Worm (Caenorhabditis elegans) whole organism, L1 larva: ENCODE results near the gene T09A5.5.
A peak's percentile ranks its signal among the peaks of the same experiment; 100 is the strongest.

Experiments
- C04F5.9 ChIP-seq: sonication (generic microtip); optimal IDR thresholded peaks from 2 replicates; lab custom pipeline; 2016; ENCODE audit warnings: missing genetic modification characterization, missing compliant biosample characterization
- C16A3.4 ChIP-seq: fragments of 150-350 bp; optimal IDR thresholded peaks from 2 replicates; lab custom pipeline; 2014; ENCODE audit warnings: missing biosample characterization, missing genetic modification characterization
- C34B4.2 ChIP-seq: sonication (generic microtip); optimal IDR thresholded peaks from 2 replicates; lab custom pipeline; 2017; ENCODE audit warnings: mild to moderate bottlenecking, missing genetic modification characterization, missing compliant biosample characterization
- F16B12.6 ChIP-seq: fragments of 150-350 bp; optimal IDR thresholded peaks from 2 replicates; lab custom pipeline; 2014; ENCODE audit warnings: missing biosample characterization, missing genetic modification characterization
- alr-1 ChIP-seq: fragments of 200-800 bp; sonication (Bioruptor generic); optimal IDR thresholded peaks from 2 replicates; lab custom pipeline; 2018; ENCODE audit warnings: borderline replicate concordance, mild to moderate bottlenecking, missing genetic modification characterization, missing compliant biosample characterization
- blmp-1 ChIP-seq: fragments of 150-350 bp; optimal IDR thresholded peaks from 2 replicates; lab custom pipeline; 2014; ENCODE audit warnings: missing biosample characterization, missing genetic modification characterization
- ceh-82 ChIP-seq, 3 experiments: fragments of 150-350 bp in 1 of 3; sonication (generic microtip) in 2 of 3; optimal IDR thresholded peaks; 2 replicates each; lab custom pipeline; 2014 to 2017; ENCODE audit warnings: missing biosample characterization in 3 of 3, missing genetic modification characterization in 3 of 3
- dpl-1 ChIP-seq, 3 experiments: fragments of 150-350 bp in 2 of 3; sonication (generic microtip) in 1 of 3; optimal IDR thresholded peaks; 2 replicates each; lab custom pipeline; 2014 to 2017; ENCODE audit warnings: missing biosample characterization in 3 of 3, missing genetic modification characterization in 3 of 3, missing genetic modification reagents in 3 of 3
- efl-1 ChIP-seq, 4 experiments: fragments of 150-350 bp; optimal IDR thresholded peaks in 3 of 4; peaks in 1 of 4; 1 replicate in 1 of 4; 2 replicates in 3 of 4; lab custom pipeline; 2014; ENCODE audit warnings: missing biosample characterization in 2 of 4, missing genetic modification characterization in 2 of 4, missing genetic modification reagents in 2 of 4
- elt-2 ChIP-seq: sonication (generic microtip); optimal IDR thresholded peaks from 2 replicates; lab custom pipeline; 2016; ENCODE audit warnings: missing genetic modification characterization, mild to moderate bottlenecking, inconsistent platforms, missing compliant biosample characterization, missing genetic modification reagents
- elt-3 ChIP-seq, 6 experiments: fragments of 150-350 bp in 1 of 6; sonication (generic microtip); optimal IDR thresholded peaks; 2 replicates each; lab custom pipeline; 2017 to 2018; ENCODE audit warnings: missing biosample characterization in 6 of 6, missing genetic modification characterization in 6 of 6, inconsistent platforms in 1 of 6
- ets-5 ChIP-seq: fragments of 200-800 bp; sonication (Bioruptor generic); IDR thresholded peaks from 2 replicates; pipeline ENCODE4 v1.3.6; 2022; ENCODE audit warnings: missing genetic modification characterization, missing compliant biosample characterization
- fkh-10 ChIP-seq: sonication (generic microtip); optimal IDR thresholded peaks from 2 replicates; lab custom pipeline; 2017; ENCODE audit warnings: missing biosample characterization, missing genetic modification reagents, missing genetic modification characterization
- fkh-8 ChIP-seq: sonication (generic microtip); optimal IDR thresholded peaks from 2 replicates; lab custom pipeline; 2016; ENCODE audit warnings: mild to moderate bottlenecking, missing genetic modification characterization, missing compliant biosample characterization
- grh-1 ChIP-seq: fragments of 200-800 bp; sonication (Bioruptor generic); IDR thresholded peaks from 2 replicates; pipeline ENCODE4 v1.3.6; 2022; ENCODE audit warnings: missing genetic modification reagents, missing genetic modification characterization, missing compliant biosample characterization
- hlh-4 ChIP-seq: sonication (generic microtip); optimal IDR thresholded peaks from 2 replicates; lab custom pipeline; 2016; ENCODE audit warnings: mild to moderate bottlenecking, missing genetic modification characterization, missing compliant biosample characterization
- hpl-2 ChIP-seq: fragments of 150-350 bp; optimal IDR thresholded peaks from 2 replicates; lab custom pipeline; 2014; ENCODE audit warnings: missing biosample characterization, missing genetic modification reagents, missing genetic modification characterization
- irx-1 ChIP-seq: sonication (generic microtip); optimal IDR thresholded peaks from 2 replicates; lab custom pipeline; 2016; ENCODE audit warnings: missing genetic modification characterization, missing compliant biosample characterization
- lin-13 ChIP-seq: fragments of 150-350 bp; optimal IDR thresholded peaks from 2 replicates; lab custom pipeline; 2014; ENCODE audit warnings: missing biosample characterization, missing genetic modification reagents, missing genetic modification characterization
- lin-14 ChIP-seq: fragments of 200-800 bp; sonication (Bioruptor generic); optimal IDR thresholded peaks from 2 replicates; lab custom pipeline; 2018; ENCODE audit warnings: mild to moderate bottlenecking, missing genetic modification characterization, moderate library complexity, missing compliant biosample characterization
- lin-35 ChIP-seq, 2 experiments: fragments of 150-350 bp; optimal IDR thresholded peaks; 2 replicates each; lab custom pipeline; 2014; ENCODE audit warnings: missing biosample characterization in 2 of 2, missing genetic modification characterization in 2 of 2, missing genetic modification reagents in 2 of 2
- lin-39 ChIP-seq: fragments of 150-350 bp; optimal IDR thresholded peaks from 2 replicates; lab custom pipeline; 2014; ENCODE audit warnings: missing biosample characterization, missing genetic modification reagents, missing genetic modification characterization
- lsy-2 ChIP-seq, 2 experiments: fragments of 150-350 bp; optimal IDR thresholded peaks; 2 replicates each; lab custom pipeline; 2014; ENCODE audit warnings: missing biosample characterization in 2 of 2, missing genetic modification characterization in 2 of 2
- mep-1 ChIP-seq: fragments of 150-350 bp; optimal IDR thresholded peaks from 2 replicates; lab custom pipeline; 2014; ENCODE audit warnings: missing biosample characterization, missing genetic modification characterization
- nhr-11 ChIP-seq: fragments of 150-350 bp; optimal IDR thresholded peaks from 2 replicates; lab custom pipeline; 2014; ENCODE audit warnings: missing biosample characterization, missing genetic modification characterization
- nhr-19 ChIP-seq: fragments of 200-800 bp; sonication (Bioruptor generic); conservative IDR thresholded peaks from 2 replicates; pipeline ENCODE4 v1.3.6; 2022; ENCODE audit warnings: missing genetic modification characterization, missing compliant biosample characterization
- nhr-20 ChIP-seq: sonication (generic microtip); optimal IDR thresholded peaks from 2 replicates; lab custom pipeline; 2016; ENCODE audit warnings: mild to moderate bottlenecking, missing genetic modification characterization, missing compliant biosample characterization
- nhr-28 ChIP-seq: fragments of 150-350 bp; optimal IDR thresholded peaks from 2 replicates; lab custom pipeline; 2014; ENCODE audit warnings: missing biosample characterization, missing genetic modification characterization
- nhr-47 ChIP-seq: sonication (generic microtip); optimal IDR thresholded peaks from 2 replicates; lab custom pipeline; 2016; ENCODE audit warnings: mild to moderate bottlenecking, missing genetic modification characterization, moderate library complexity, missing compliant biosample characterization
- nhr-71 ChIP-seq: sonication (generic microtip); optimal IDR thresholded peaks from 2 replicates; lab custom pipeline; 2016; ENCODE audit warnings: mild to moderate bottlenecking, missing genetic modification characterization, moderate library complexity, missing compliant biosample characterization
- nhr-76 ChIP-seq: sonication (generic microtip); optimal IDR thresholded peaks from 2 replicates; lab custom pipeline; 2017; ENCODE audit warnings: missing biosample characterization, missing genetic modification characterization
- nhr-77 ChIP-seq: fragments of 150-350 bp; optimal IDR thresholded peaks from 2 replicates; lab custom pipeline; 2014; ENCODE audit warnings: missing biosample characterization, missing genetic modification characterization
- nhr-85 ChIP-seq: sonication (generic microtip); peaks from one replicate; lab custom pipeline; 2016; ENCODE audit warnings: missing genetic modification characterization, inconsistent platforms, missing compliant biosample characterization
- nhr-90 ChIP-seq: sonication (generic microtip); optimal IDR thresholded peaks from 2 replicates; lab custom pipeline; 2016; ENCODE audit warnings: mild to moderate bottlenecking, missing genetic modification characterization, missing compliant biosample characterization; ENCODE audit not compliant: poor library complexity
- pag-3 ChIP-seq: sonication (generic microtip); optimal IDR thresholded peaks from 2 replicates; lab custom pipeline; 2017; ENCODE audit warnings: missing genetic modification characterization, mild to moderate bottlenecking, missing compliant biosample characterization, antibody characterized with exemption, borderline replicate concordance; ENCODE audit not compliant: insufficient read depth
- pax-3 ChIP-seq: fragments of 200-800 bp; sonication (Bioruptor generic); optimal IDR thresholded peaks from 2 replicates; lab custom pipeline; 2018; ENCODE audit warnings: mild to moderate bottlenecking, missing genetic modification characterization, moderate library complexity, missing compliant biosample characterization
- pqm-1 ChIP-seq: sonication (generic microtip); optimal IDR thresholded peaks from 3 replicates; lab custom pipeline; 2017; ENCODE audit warnings: missing biosample characterization, missing genetic modification characterization
- rnt-1 ChIP-seq: sonication (generic microtip); optimal IDR thresholded peaks from 2 replicates; lab custom pipeline; 2016; ENCODE audit warnings: mild to moderate bottlenecking, missing genetic modification characterization, moderate library complexity, missing compliant biosample characterization
- snpc-4 ChIP-seq: fragments of 150-350 bp; optimal IDR thresholded peaks from 2 replicates; lab custom pipeline; 2014; ENCODE audit warnings: missing biosample characterization, missing genetic modification characterization
- snu-23 ChIP-seq: sonication (generic microtip); optimal IDR thresholded peaks from 2 replicates; lab custom pipeline; 2016; ENCODE audit warnings: missing genetic modification characterization, missing compliant biosample characterization
- sup-37 ChIP-seq: fragments of 200-800 bp; sonication (Bioruptor generic); optimal IDR thresholded peaks from 2 replicates; lab custom pipeline; 2018; ENCODE audit warnings: mild to moderate bottlenecking, missing genetic modification characterization, missing compliant biosample characterization
- swsn-7 ChIP-seq: sonication (generic microtip); optimal IDR thresholded peaks from 2 replicates; lab custom pipeline; 2016; ENCODE audit warnings: missing genetic modification characterization, missing compliant biosample characterization
- tlp-1 ChIP-seq: fragments of 150-350 bp; optimal IDR thresholded peaks from 2 replicates; lab custom pipeline; 2014; ENCODE audit warnings: missing biosample characterization, missing genetic modification characterization
- unc-30 ChIP-seq: sonication (generic microtip); optimal IDR thresholded peaks from 2 replicates; lab custom pipeline; 2017; ENCODE audit warnings: missing biosample characterization, missing genetic modification characterization
- unc-62 ChIP-seq: fragments of 150-350 bp; optimal IDR thresholded peaks from 2 replicates; lab custom pipeline; 2014; ENCODE audit warnings: missing biosample characterization, missing genetic modification reagents, missing genetic modification characterization
- xbp-1 ChIP-seq: sonication (generic microtip); optimal IDR thresholded peaks from 2 replicates; lab custom pipeline; 2016; ENCODE audit warnings: missing genetic modification characterization, missing compliant biosample characterization
- ztf-11 ChIP-seq, 2 experiments: sonication (generic microtip); optimal IDR thresholded peaks; 2 replicates each; lab custom pipeline; 2016 to 2017; ENCODE audit warnings: missing genetic modification characterization in 2 of 2, missing biosample characterization in 1 of 2, missing compliant biosample characterization in 1 of 2
- ztf-4 ChIP-seq: fragments of 150-350 bp; optimal IDR thresholded peaks from 2 replicates; lab custom pipeline; 2014; ENCODE audit warnings: missing biosample characterization, missing genetic modification characterization

T09A5.5 gene

ce11 chrII:7808153-7808552, 45.4 kb downstream of the T09A5.5 start:
- no peak for TF ChIP-seq nhr-28 (tag; lab: Kevin White, UChicago)
- peak; percentile 24 for TF ChIP-seq nhr-20 (tag; lab: Kevin White, UChicago)
- peak; percentile 12 for TF ChIP-seq irx-1 (tag; lab: Kevin White, UChicago)
- TF ChIP-seq efl-1 (optimal IDR thresholded peaks at IDR 0.05; lab: Kevin White, UChicago) = no peak
- TF ChIP-seq efl-1 (GFP tag; optimal IDR thresholded peaks at IDR 0.05 in 1 of 2; lab: Kevin White, UChicago) = peak in 1 of 2 experiments; percentile 91
- peak; percentile 67 for TF ChIP-seq grh-1
- TF ChIP-seq nhr-85 (tag; lab: Kevin White, UChicago) = peak; percentile 77
- peak; percentile 18 for TF ChIP-seq rnt-1 (tag; lab: Kevin White, UChicago)
- TF ChIP-seq nhr-71 (tag; lab: Kevin White, UChicago) = peak; percentile 23
- TF ChIP-seq elt-3 (tag; optimal IDR thresholded peaks at IDR 0.05; lab: Kevin White, UChicago) = peak in 1 of 6 experiments; percentile 24
- no peak for TF ChIP-seq elt-2
- peak; percentile 8 for TF ChIP-seq lin-14 (GFP tag; lab: Kevin White, UChicago)
- peak; percentile 28 for TF ChIP-seq snu-23
- TF ChIP-seq ztf-4 = no peak
- TF ChIP-seq ceh-82 (tag; optimal IDR thresholded peaks at IDR 0.05; lab: Kevin White, UChicago) = no peak
- peak; percentile 71 for TF ChIP-seq blmp-1 (tag; lab: Kevin White, UChicago)

ce11 chrII:7806872-7807271, 46.7 kb downstream of the T09A5.5 start:
- TF ChIP-seq nhr-47 (peak; percentile 19), C16A3.4 (tag; lab: Kevin White, UChicago) (no peak), grh-1 (peak; percentile 90), xbp-1 (no peak), tlp-1 (tag; lab: Kevin White, UChicago) (no peak), F16B12.6 (no peak), sup-37 (GFP tag; lab: Kevin White, UChicago) (no peak), lin-14 (GFP tag; lab: Kevin White, UChicago) (peak; percentile 77), rnt-1 (tag; lab: Kevin White, UChicago) (no peak), blmp-1 (tag; lab: Kevin White, UChicago) (peak; percentile 96), nhr-11 (tag; lab: Kevin White, UChicago) (no peak), nhr-77 (tag; lab: Kevin White, UChicago) (no peak), lin-13 (GFP tag; lab: Kevin White, UChicago) (peak; percentile 6), alr-1 (tag; lab: Kevin White, UChicago) (no peak), ztf-11 (tag; optimal IDR thresholded peaks at IDR 0.05; lab: Kevin White, UChicago) (no peak), swsn-7 (peak; percentile 6), efl-1 (optimal IDR thresholded peaks at IDR 0.05; lab: Kevin White, UChicago) (peak; percentile 57 to 65), efl-1 (GFP tag; optimal IDR thresholded peaks at IDR 0.05 in 1 of 2; lab: Kevin White, UChicago) (peak; percentile 75 to 97), mep-1 (peak; percentile 21), C04F5.9 (tag; lab: Kevin White, UChicago) (no peak), nhr-76 (no peak), unc-62 (GFP tag; lab: Kevin White, UChicago) (no peak), unc-30 (tag; lab: Kevin White, UChicago) (no peak), snu-23 (peak; percentile 52), pax-3 (tag; lab: Kevin White, UChicago) (no peak), C34B4.2 (tag; lab: Kevin White, UChicago) (no peak), fkh-10 (GFP tag; lab: Kevin White, UChicago) (no peak), lsy-2 (tag; optimal IDR thresholded peaks at IDR 0.05; lab: Kevin White, UChicago) (peak in 1 of 2 experiments; percentile 16), elt-3 (tag; optimal IDR thresholded peaks at IDR 0.05; lab: Kevin White, UChicago) (peak in 2 of 6 experiments; percentile 23 to 28), hpl-2 (GFP tag; lab: Kevin White, UChicago) (no peak), nhr-71 (tag; lab: Kevin White, UChicago) (peak; percentile 74), nhr-85 (tag; lab: Kevin White, UChicago) (peak; percentile 98), nhr-20 (tag; lab: Kevin White, UChicago) (peak; percentile 76), irx-1 (tag; lab: Kevin White, UChicago) (peak; percentile 36), lin-35 (GFP tag; optimal IDR thresholded peaks at IDR 0.05; lab: Kevin White, UChicago) (peak; percentile 35 to 91), lin-39 (tag; lab: Kevin White, UChicago) (no peak), snpc-4 (tag; lab: Kevin White, UChicago) (no peak), dpl-1 (GFP tag; optimal IDR thresholded peaks at IDR 0.05; lab: Kevin White, UChicago) (peak; percentile 68 to 79 (median 77)), nhr-90 (tag; lab: Kevin White, UChicago) (peak; percentile 19), hlh-4 (tag; lab: Kevin White, UChicago) (no peak), fkh-8 (tag; lab: Kevin White, UChicago) (no peak), ztf-4 (no peak), nhr-19 (GFP tag; lab: Robert Waterston, UW) (peak; percentile 31), ets-5 (GFP tag; lab: Robert Waterston, UW) (no peak), pqm-1 (no peak), pag-3 (tag; lab: Kevin White, UChicago) (peak; percentile 28)
- TF ChIP-seq, all 84 proteins: peak for 20
